Fruit fly (Drosophila melanogaster): ENCODE data around the gene ND-ASHI.

Gene ND-ASHI

DNA sequence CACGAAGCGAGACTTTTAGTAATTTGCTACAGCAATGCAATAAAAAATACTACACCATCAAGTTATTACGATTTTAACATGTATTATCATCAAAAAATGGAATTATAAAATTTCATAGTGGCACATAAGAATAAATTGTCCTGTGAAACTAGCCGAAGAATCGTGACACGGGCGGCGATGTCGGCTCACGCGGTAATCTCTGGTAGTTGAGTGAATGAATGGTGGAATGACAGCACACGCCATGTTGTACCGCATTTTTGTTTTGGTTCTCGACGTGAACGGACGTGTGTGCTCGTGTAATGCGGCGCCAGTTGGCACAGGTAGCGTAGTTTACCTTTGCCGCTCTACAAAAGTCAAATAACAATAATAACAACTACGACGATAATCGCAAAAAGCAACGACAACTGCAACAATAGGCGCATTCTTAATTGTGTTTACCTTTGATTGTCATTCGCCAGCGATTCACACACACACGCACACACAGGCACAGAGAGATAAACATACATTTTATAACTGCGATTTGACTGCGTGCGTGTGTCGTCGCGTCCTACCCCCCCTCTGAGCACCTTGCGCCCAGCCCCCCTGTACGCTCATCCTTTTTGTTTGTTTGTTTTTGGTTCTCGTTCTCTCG, 20.5 kb upstream of the ND-ASHI start, which contains the start of gene CG14441 (continued):
- TF ChIP-seq jing (GFP tag; optimal IDR thresholded peaks at IDR 0.05) (no peak), lilli (GFP tag; optimal IDR thresholded peaks at IDR 0.05) (peak; percentile 55), crp (GFP tag; optimal IDR thresholded peaks at IDR 0.05) (no peak), ems (GFP tag; optimal IDR thresholded peaks at IDR 0.05) (no peak), CG18011 (GFP tag; optimal IDR thresholded peaks at IDR 0.05) (peak; percentile 0), Optix (GFP tag; IDR thresholded peaks at IDR 0.05) (no peak), CG9437 (GFP tag; optimal IDR thresholded peaks at IDR 0.05) (no peak), sc (optimal IDR thresholded peaks at IDR 0.05) (no peak), sc (GFP tag; optimal IDR thresholded peaks at IDR 0.05) (peak; percentile 1), Dip2 (GFP tag; IDR thresholded peaks at IDR 0.05) (no peak), Hr39 (optimal IDR thresholded peaks at IDR 0.05) (no peak), sens (GFP tag) (peak; percentile 94), CG12104 (GFP tag; optimal IDR thresholded peaks at IDR 0.05) (peak; percentile 31), nom (GFP tag; optimal IDR thresholded peaks at IDR 0.05) (peak; percentile 73), CG10267 (tag; optimal IDR thresholded peaks at IDR 0.05) (peak; percentile 42), Nf-YB (GFP tag; optimal IDR thresholded peaks at IDR 0.05) (peak; percentile 32), cas (GFP tag; IDR thresholded peaks at IDR 0.05) (no peak), her (GFP tag; optimal IDR thresholded peaks at IDR 0.05) (peak; percentile 40), dmrt99B (tag; optimal IDR thresholded peaks at IDR 0.05) (peak; percentile 56), Aef1 (GFP tag; IDR thresholded peaks at IDR 0.05) (no peak), PHDP (tag; optimal IDR thresholded peaks at IDR 0.05) (peak; percentile 67), hth (optimal IDR thresholded peaks at IDR 0.05) (no peak), ERR (GFP tag; optimal IDR thresholded peaks at IDR 0.05) (peak; percentile 55), CG17568 (GFP tag; optimal IDR thresholded peaks at IDR 0.05) (peak; percentile 82), Ets65A (GFP tag) (no peak), Sox100B (GFP tag; optimal IDR thresholded peaks at IDR 0.05) (peak; percentile 56), fd64A (GFP tag; optimal IDR thresholded peaks at IDR 0.05) (peak; percentile 54), CG10979 (tag; optimal IDR thresholded peaks at IDR 0.05) (peak; percentile 42), NK7.1 (GFP tag; optimal IDR thresholded peaks at IDR 0.05) (peak; percentile 17), CG10462 (GFP tag; optimal IDR thresholded peaks at IDR 0.05) (no peak), lov (optimal IDR thresholded peaks at IDR 0.05) (no peak), lov (GFP tag; IDR thresholded peaks at IDR 0.05) (no peak), CG6689 (GFP tag; IDR thresholded peaks at IDR 0.05) (no peak), fru (optimal IDR thresholded peaks at IDR 0.05) (no peak), BEAF-32 (GFP tag; optimal IDR thresholded peaks at IDR 0.05) (peak; percentile 94), eve (GFP tag; optimal IDR thresholded peaks at IDR 0.05) (no peak), MBD-R2 (GFP tag; IDR thresholded peaks at IDR 0.05) (no peak), CG12942 (GFP tag; optimal IDR thresholded peaks at IDR 0.05) (no peak), Atf3 (GFP tag; optimal IDR thresholded peaks at IDR 0.05) (no peak), CG16863 (GFP tag; optimal IDR thresholded peaks at IDR 0.05) (no peak), CG8478 (optimal IDR thresholded peaks at IDR 0.05) (no peak), p53 (GFP tag; optimal IDR thresholded peaks at IDR 0.05) (peak; percentile 93), tx (GFP tag; optimal IDR thresholded peaks at IDR 0.05) (no peak), Taf1 (GFP tag; IDR thresholded peaks at IDR 0.05) (no peak), CG9876 (GFP tag; optimal IDR thresholded peaks at IDR 0.05) (peak; percentile 19), psq (GFP tag; optimal IDR thresholded peaks at IDR 0.05) (no peak), ken (GFP tag; IDR thresholded peaks at IDR 0.05) (no peak), mam (GFP tag; optimal IDR thresholded peaks at IDR 0.05) (peak; percentile 37), ase (GFP tag; IDR thresholded peaks at IDR 0.05) (0 out of 3 replicates have a peak, but pooled peaks have one; percentile 21), fu2 (GFP tag; optimal IDR thresholded peaks at IDR 0.05) (no peak), CG3847 (GFP tag; IDR thresholded peaks at IDR 0.05) (no peak), stwl (tag; optimal IDR thresholded peaks at IDR 0.05) (no peak), crc (GFP tag; optimal IDR thresholded peaks at IDR 0.05) (no peak), wdn (GFP tag; IDR thresholded peaks at IDR 0.05) (no peak)

Measured in whole organism, embryonic.